Fruit fly (Drosophila melanogaster) whole organism, embryonic: Measurements from ENCODE around the gene CG14668.

Experiments
- Awh ChIP-seq: fragments of 200-800 bp; sonication (Bioruptor generic); IDR thresholded peaks from 2 replicates; pipeline ENCODE4, ENCODE4 v1.3.6; 2022; ENCODE audit warnings: missing biosample characterization, missing genetic modification characterization
- BEAF-32 ChIP-seq: fragments of 200-800 bp; sonication (Bioruptor generic); optimal IDR thresholded peaks from 3 replicates; lab custom pipeline; 2017; ENCODE audit warnings: missing biosample characterization, missing genetic modification characterization, mild to moderate bottlenecking, moderate library complexity, missing genetic modification reagents
- CG10321 ChIP-seq: fragments of 200-800 bp; sonication (Bioruptor generic); IDR thresholded peaks from 2 replicates; pipeline ENCODE4 v1.3.6; 2022; ENCODE audit warnings: missing biosample characterization, missing genetic modification characterization
- CG11504 ChIP-seq: fragments of 200-800 bp; sonication (Bioruptor generic); optimal IDR thresholded peaks from 3 replicates; lab custom pipeline; 2019; ENCODE audit warnings: missing biosample characterization, mild to moderate bottlenecking, missing genetic modification characterization, moderate library complexity
- CG12391 ChIP-seq: fragments of 200-800 bp; sonication (Bioruptor generic); optimal IDR thresholded peaks from 3 replicates; lab custom pipeline; 2018; ENCODE audit warnings: missing biosample characterization, mild to moderate bottlenecking, missing genetic modification characterization, moderate library complexity
- CG15514 ChIP-seq: fragments of 200-800 bp; sonication (Bioruptor generic); optimal IDR thresholded peaks from 3 replicates; lab custom pipeline; 2017; ENCODE audit warnings: missing biosample characterization, missing genetic modification characterization, mild to moderate bottlenecking, moderate library complexity, missing genetic modification reagents
- CG16779 ChIP-seq: fragments of 200-800 bp; sonication (Bioruptor generic); IDR thresholded peaks from 2 replicates; pipeline ENCODE4 v1.3.6; 2022; ENCODE audit warnings: missing biosample characterization, missing genetic modification characterization
- CG16813 ChIP-seq: fragments of 200-800 bp; sonication (Bioruptor generic); IDR thresholded peaks from 3 replicates; pipeline ENCODE4 v1.3.6; 2022; ENCODE audit warnings: missing biosample characterization, missing genetic modification characterization; ENCODE audit not compliant: partially characterized antibody
- CG17186 ChIP-seq: fragments of 200-800 bp; sonication (Bioruptor generic); optimal IDR thresholded peaks from 3 replicates; lab custom pipeline; 2017; ENCODE audit warnings: missing biosample characterization, missing genetic modification reagents, missing genetic modification characterization
- CG18262 ChIP-seq: fragments of 200-800 bp; optimal IDR thresholded peaks from 3 replicates; lab custom pipeline; 2019; ENCODE audit warnings: missing biosample characterization, mild to moderate bottlenecking, missing genetic modification characterization, moderate library complexity
- CG18619 ChIP-seq: fragments of 200-800 bp; sonication (Bioruptor generic); optimal IDR thresholded peaks from 3 replicates; lab custom pipeline; 2017; ENCODE audit warnings: missing biosample characterization, mild to moderate bottlenecking, missing genetic modification characterization
- CG2678 ChIP-seq: fragments of 200-800 bp; sonication (Bioruptor generic); optimal IDR thresholded peaks from 3 replicates; lab custom pipeline; 2019; ENCODE audit warnings: missing biosample characterization, mild to moderate bottlenecking, missing genetic modification characterization, moderate library complexity
- CG34422 ChIP-seq: fragments of 200-800 bp; sonication (Bioruptor generic); IDR thresholded peaks from 3 replicates; pipeline ENCODE4 v1.3.6; 2022; ENCODE audit warnings: missing biosample characterization, missing genetic modification characterization
- CG42726 ChIP-seq: fragments of 200-800 bp; sonication (Bioruptor generic); IDR thresholded peaks from 2 replicates; pipeline ENCODE4 v1.3.6; 2022; ENCODE audit warnings: missing biosample characterization, missing genetic modification characterization; ENCODE audit not compliant: partially characterized antibody
- CG43689 ChIP-seq: fragments of 200-800 bp; sonication (Bioruptor generic); IDR thresholded peaks from 2 replicates; pipeline ENCODE4 v1.3.6; 2022; ENCODE audit warnings: missing biosample characterization, missing genetic modification characterization
- CG4707 ChIP-seq: fragments of 200-800 bp; sonication (Bioruptor generic); optimal IDR thresholded peaks from 2 replicates; lab custom pipeline; 2018; ENCODE audit warnings: missing biosample characterization, mild to moderate bottlenecking, missing genetic modification characterization, moderate library complexity
- CG5245 ChIP-seq: fragments of 200-800 bp; sonication (Bioruptor generic); optimal IDR thresholded peaks from 3 replicates; lab custom pipeline; 2016; ENCODE audit warnings: missing biosample characterization, missing genetic modification characterization
- CG6765 ChIP-seq: fragments of 200-800 bp; sonication (Bioruptor generic); optimal IDR thresholded peaks from 3 replicates; lab custom pipeline; 2017; ENCODE audit warnings: missing biosample characterization, mild to moderate bottlenecking, missing genetic modification characterization
- CG7745 ChIP-seq: fragments of 200-800 bp; sonication (Bioruptor generic); optimal IDR thresholded peaks from 2 replicates; lab custom pipeline; 2018; ENCODE audit warnings: missing biosample characterization, mild to moderate bottlenecking, missing genetic modification characterization, moderate library complexity
- CG7963 ChIP-seq: fragments of 200-800 bp; sonication (Bioruptor generic); IDR thresholded peaks from 3 replicates; pipeline ENCODE4 v1.3.6; 2022; ENCODE audit warnings: missing biosample characterization, missing genetic modification characterization; ENCODE audit not compliant: partially characterized antibody
- CG8290 ChIP-seq, 3 experiments: fragments of 200-800 bp; sonication (Bioruptor generic); optimal IDR thresholded peaks; 2 replicates each; lab custom pipeline; 2016 to 2019; ENCODE audit warnings: missing biosample characterization in 3 of 3, missing genetic modification characterization in 3 of 3, mild to moderate bottlenecking in 2 of 3, moderate library complexity in 1 of 3
- Doc3 ChIP-seq: fragments of 200-800 bp; sonication (Bioruptor generic); IDR thresholded peaks from 3 replicates; pipeline ENCODE4 v1.3.6; 2022; ENCODE audit warnings: missing biosample characterization, missing genetic modification characterization; ENCODE audit not compliant: partially characterized antibody
- E2f1 ChIP-seq: fragments of 200-800 bp; sonication (Bioruptor generic); IDR thresholded peaks from 2 replicates; pipeline ENCODE4 v1.3.6; 2022; ENCODE audit warnings: missing biosample characterization, missing genetic modification characterization
- H15 ChIP-seq: fragments of 200-800 bp; sonication (Bioruptor generic); IDR thresholded peaks from 3 replicates; pipeline ENCODE4 v1.3.6; 2022; ENCODE audit warnings: missing biosample characterization, missing genetic modification characterization
- Hey ChIP-seq: fragments of 200-800 bp; sonication (Bioruptor generic); optimal IDR thresholded peaks from 3 replicates; lab custom pipeline; 2018; ENCODE audit warnings: missing biosample characterization, mild to moderate bottlenecking, missing genetic modification characterization
- Hr39 ChIP-seq: fragments of >200 bp; optimal IDR thresholded peaks from 2 replicates; lab custom pipeline; 2017
- Hr51 ChIP-seq, 2 experiments: fragments of 200-800 bp; sonication (Bioruptor generic); optimal IDR thresholded peaks; 2 replicates in 1 of 2; 3 replicates in 1 of 2; lab custom pipeline; 2016 to 2018; ENCODE audit warnings: missing biosample characterization in 2 of 2, missing genetic modification characterization in 2 of 2, mild to moderate bottlenecking in 1 of 2, moderate library complexity in 1 of 2
- Hr78 ChIP-seq, 2 experiments: fragments of 200-800 bp in 1 of 2; fragments of >200 bp in 1 of 2; sonication (Bioruptor generic) in 1 of 2; optimal IDR thresholded peaks; 2 replicates each; lab custom pipeline; 2017 to 2019; ENCODE audit warnings: missing biosample characterization in 2 of 2, missing genetic modification characterization in 2 of 2, mild to moderate bottlenecking in 1 of 2, moderate library complexity in 1 of 2
- Lim3 ChIP-seq: fragments of 200-800 bp; sonication (Bioruptor generic); IDR thresholded peaks from 2 replicates; pipeline ENCODE4 v1.3.6; 2022; ENCODE audit warnings: missing biosample characterization, missing genetic modification characterization
- Mrtf ChIP-seq: fragments of 200-800 bp; sonication (Bioruptor generic); IDR thresholded peaks from 3 replicates; pipeline ENCODE4 v1.3.6; 2022; ENCODE audit warnings: missing biosample characterization, missing genetic modification characterization
- Nf-YC ChIP-seq: fragments of 200-800 bp; optimal IDR thresholded peaks from 3 replicates; lab custom pipeline; 2019; ENCODE audit warnings: missing biosample characterization, mild to moderate bottlenecking, missing genetic modification characterization, moderate library complexity
- Opbp ChIP-seq: fragments of 200-800 bp; sonication (Bioruptor generic); IDR thresholded peaks from 3 replicates; pipeline ENCODE4 v1.3.6; 2022; ENCODE audit warnings: missing biosample characterization, missing genetic modification characterization; ENCODE audit not compliant: partially characterized antibody
- Poxn ChIP-seq: fragments of 200-800 bp; sonication (Bioruptor generic); IDR thresholded peaks from 2 replicates; pipeline ENCODE4 v1.3.6; 2022; ENCODE audit warnings: missing biosample characterization, missing genetic modification characterization
- Sox100B ChIP-seq: fragments of 200-800 bp; sonication (Bioruptor generic); optimal IDR thresholded peaks from 3 replicates; lab custom pipeline; 2018; ENCODE audit warnings: missing biosample characterization, mild to moderate bottlenecking, missing genetic modification characterization
- Vsx1 ChIP-seq: fragments of 200-800 bp; sonication (Bioruptor generic); optimal IDR thresholded peaks from 2 replicates; lab custom pipeline; 2017; ENCODE audit warnings: missing biosample characterization, mild to moderate bottlenecking, missing genetic modification characterization, missing genetic modification reagents
- Xbp1 ChIP-seq: fragments of 200-800 bp; sonication (Bioruptor generic); optimal IDR thresholded peaks from 3 replicates; lab custom pipeline; 2016; ENCODE audit warnings: missing biosample characterization, mild to moderate bottlenecking, missing genetic modification characterization
- al ChIP-seq: fragments of 200-800 bp; sonication (Bioruptor generic); IDR thresholded peaks from 2 replicates; pipeline ENCODE4 v1.3.6; 2022; ENCODE audit warnings: missing biosample characterization, missing genetic modification characterization
- ci ChIP-seq: fragments of 200-800 bp; sonication (Bioruptor generic); IDR thresholded peaks from 3 replicates; pipeline ENCODE4 v1.3.6; 2022; ENCODE audit warnings: missing biosample characterization, missing genetic modification characterization
- dan ChIP-seq: fragments of 200-800 bp; sonication (Bioruptor generic); IDR thresholded peaks from 2 replicates; pipeline ENCODE4 v1.3.6; 2022; ENCODE audit warnings: missing biosample characterization, missing genetic modification characterization
- danr ChIP-seq: fragments of 200-800 bp; sonication (Bioruptor generic); IDR thresholded peaks from 2 replicates; pipeline ENCODE4 v1.3.6; 2022; ENCODE audit warnings: missing biosample characterization, missing genetic modification characterization
- esg ChIP-seq: fragments of 200-800 bp; sonication (Bioruptor generic); conservative IDR thresholded peaks from 2 replicates; pipeline ENCODE4 v1.3.6; 2022; ENCODE audit warnings: missing biosample characterization, missing genetic modification characterization
- nerfin-1 ChIP-seq: fragments of 200-800 bp; sonication (Bioruptor generic); optimal IDR thresholded peaks from 3 replicates; lab custom pipeline; 2019; ENCODE audit warnings: missing biosample characterization, mild to moderate bottlenecking, missing genetic modification characterization, moderate library complexity
- repo ChIP-seq: fragments of 200-800 bp; sonication (Bioruptor generic); optimal IDR thresholded peaks from 2 replicates; lab custom pipeline; 2016; ENCODE audit warnings: missing biosample characterization, missing genetic modification characterization
- slp2 ChIP-seq: fragments of 200-800 bp; sonication (Bioruptor generic); optimal IDR thresholded peaks from 2 replicates; lab custom pipeline; 2016; ENCODE audit warnings: missing biosample characterization, missing genetic modification characterization
- sna ChIP-seq: fragments of 200-800 bp; sonication (Bioruptor generic); IDR thresholded peaks from 2 replicates; pipeline ENCODE4 v1.3.6; 2022; ENCODE audit warnings: missing biosample characterization, missing genetic modification characterization; ENCODE audit not compliant: partially characterized antibody
- stwl ChIP-seq: fragments of 200-800 bp; sonication (Bioruptor generic); optimal IDR thresholded peaks from 3 replicates; lab custom pipeline; 2018; ENCODE audit warnings: missing biosample characterization, mild to moderate bottlenecking, missing genetic modification characterization, moderate library complexity
- sug ChIP-seq: fragments of 200-800 bp; optimal IDR thresholded peaks from 2 replicates; lab custom pipeline; 2019; ENCODE audit warnings: missing biosample characterization, mild to moderate bottlenecking, missing genetic modification characterization, moderate library complexity
- trem ChIP-seq: fragments of 200-800 bp; optimal IDR thresholded peaks from 3 replicates; lab custom pipeline; 2019; ENCODE audit warnings: missing biosample characterization, mild to moderate bottlenecking, missing genetic modification characterization, moderate library complexity
- zfh1 ChIP-seq: fragments of 200-800 bp; sonication (Bioruptor generic); IDR thresholded peaks from 3 replicates; pipeline ENCODE4 v1.3.6; 2022; ENCODE audit warnings: missing biosample characterization, missing genetic modification characterization

CG14668 gene

dm6 chr3R:5357935-5358414 is 29.5 kb downstream of the CG14668 start, which contains the start of gene Prosbeta7 (continued):
- TF ChIP-seq CG12391 (tag; lab: Kevin White, UChicago) (no peak), Opbp (peak; percentile 79; the same call in 2 of the 3 replicates), Vsx1 (GFP tag; lab: Kevin White, UChicago) (peak; percentile 12), Mrtf (GFP tag; lab: Robert Waterston, UW) (no peak), nerfin-1 (peak; percentile 14), CG43689 (GFP tag; lab: Robert Waterston, UW) (no peak), CG34422 (peak; percentile 53; the same call in 1 of the 3 replicates), CG16813 (GFP tag; lab: Robert Waterston, UW) (peak; percentile 65), Awh (GFP tag; lab: Robert Waterston, UW) (no peak), zfh1 (no peak), Doc3 (peak; percentile 57; the same call in 2 of the 3 replicates), dan (GFP tag; lab: Robert Waterston, UW) (no peak), ci (GFP tag; lab: Robert Waterston, UW) (no peak), BEAF-32 (GFP tag; lab: Kevin White, UChicago) (peak; percentile 52), CG10321 (GFP tag; lab: Robert Waterston, UW) (no peak), Sox100B (GFP tag; lab: Kevin White, UChicago) (no peak), Hr78 (GFP tag; optimal IDR thresholded peaks at IDR 0.05; lab: Kevin White, UChicago) (no peak), trem (peak; percentile 62), CG11504 (tag; lab: Kevin White, UChicago) (peak; percentile 28), CG17186 (GFP tag; lab: Kevin White, UChicago) (no peak), CG6765 (no peak), CG4707 (GFP tag; lab: Kevin White, UChicago) (no peak), CG5245 (GFP tag; lab: Kevin White, UChicago) (no peak), esg (no peak), Hr39 (no peak), CG18262 (no peak), danr (no peak), Nf-YC (tag; lab: Kevin White, UChicago) (peak; percentile 65), CG16779 (no peak), Hey (no peak), E2f1 (GFP tag; lab: Robert Waterston, UW) (no peak), CG7745 (tag; lab: Kevin White, UChicago) (peak; percentile 12), Hr51 (GFP tag; optimal IDR thresholded peaks at IDR 0.05; lab: Kevin White, UChicago) (peak; percentile 1 to 86), slp2 (GFP tag; lab: Kevin White, UChicago) (no peak), CG2678 (tag; lab: Kevin White, UChicago) (no peak), stwl (peak; percentile 100), CG15514 (GFP tag; lab: Kevin White, UChicago) (peak; percentile 97), Lim3 (GFP tag; lab: Robert Waterston, UW) (no peak), CG8290 (GFP tag; optimal IDR thresholded peaks at IDR 0.05; lab: Kevin White, UChicago) (peak; percentile 45), CG8290 (tag; optimal IDR thresholded peaks at IDR 0.05; lab: Kevin White, UChicago) (peak in 1 of 2 experiments; percentile 74), Xbp1 (no peak), Poxn (GFP tag; lab: Robert Waterston, UW) (no peak), CG7963 (GFP tag; lab: Robert Waterston, UW) (peak; percentile 74), CG18619 (GFP tag; lab: Kevin White, UChicago) (no peak), H15 (GFP tag; lab: Robert Waterston, UW) (no peak), repo (no peak), al (GFP tag; lab: Robert Waterston, UW) (no peak), sna (GFP tag; lab: Robert Waterston, UW) (peak; percentile 84), CG42726 (GFP tag; lab: Robert Waterston, UW) (no peak), sug (tag; lab: Kevin White, UChicago) (peak; percentile 1)
